Fruit fly (Drosophila melanogaster) whole organism, embryonic: Measurements from ENCODE around the gene MsrA.

Source experiments
- CG10267 ChIP-seq: fragments of 200-800 bp; sonication (Bioruptor generic); optimal IDR thresholded peaks from 2 replicates; lab custom pipeline; 2018; ENCODE audit warnings: missing biosample characterization, mild to moderate bottlenecking, missing genetic modification characterization, moderate library complexity
- CG10431 ChIP-seq: fragments of 200-800 bp; sonication (Bioruptor generic); optimal IDR thresholded peaks from 3 replicates; lab custom pipeline; 2018; ENCODE audit warnings: missing biosample characterization, mild to moderate bottlenecking, missing genetic modification characterization
- CG13775 ChIP-seq: fragments of 200-800 bp; sonication (Bioruptor generic); optimal IDR thresholded peaks from 3 replicates; lab custom pipeline; 2017; ENCODE audit warnings: missing biosample characterization, mild to moderate bottlenecking, missing genetic modification characterization
- CG15696 ChIP-seq: fragments of 200-800 bp; sonication (Bioruptor generic); optimal IDR thresholded peaks from 2 replicates; lab custom pipeline; 2019; ENCODE audit warnings: missing biosample characterization, mild to moderate bottlenecking, missing genetic modification characterization, moderate library complexity
- CG17912 ChIP-seq: fragments of 200-800 bp; sonication (Bioruptor generic); optimal IDR thresholded peaks from 2 replicates; lab custom pipeline; 2018; ENCODE audit warnings: missing biosample characterization, mild to moderate bottlenecking, missing genetic modification characterization
- CG1792 ChIP-seq: fragments of 200-800 bp; sonication (Bioruptor generic); optimal IDR thresholded peaks from 2 replicates; lab custom pipeline; 2016; ENCODE audit warnings: missing biosample characterization, missing genetic modification characterization
- CG2199 ChIP-seq: fragments of 200-800 bp; sonication (Bioruptor generic); IDR thresholded peaks from 3 replicates; pipeline ENCODE4 v1.3.6; 2022; ENCODE audit warnings: missing biosample characterization, missing genetic modification characterization
- CG3065 ChIP-seq: fragments of 200-800 bp; sonication (Bioruptor generic); optimal IDR thresholded peaks from 2 replicates; lab custom pipeline; 2016; ENCODE audit warnings: missing biosample characterization, missing genetic modification characterization
- CG3726 ChIP-seq: fragments of 200-800 bp; sonication (Bioruptor generic); IDR thresholded peaks from 3 replicates; pipeline ENCODE4, ENCODE4 v1.3.6; 2022; ENCODE audit warnings: missing biosample characterization, missing genetic modification characterization
- CG4282 ChIP-seq: fragments of 200-800 bp; sonication (Bioruptor generic); optimal IDR thresholded peaks from 2 replicates; lab custom pipeline; 2016; ENCODE audit warnings: missing biosample characterization, missing genetic modification characterization
- CG4360 ChIP-seq: fragments of 200-800 bp; sonication (Bioruptor generic); IDR thresholded peaks from 2 replicates; pipeline ENCODE4 v1.3.6; 2022; ENCODE audit warnings: missing biosample characterization, missing genetic modification characterization
- CG6689 ChIP-seq: fragments of 200-800 bp; sonication (Bioruptor generic); IDR thresholded peaks from 2 replicates; pipeline ENCODE4 v1.3.6; 2022; ENCODE audit warnings: missing biosample characterization, missing genetic modification characterization
- CG7987 ChIP-seq: fragments of 200-800 bp; sonication (Bioruptor generic); optimal IDR thresholded peaks from 2 replicates; lab custom pipeline; 2018; ENCODE audit warnings: missing biosample characterization, mild to moderate bottlenecking, missing genetic modification characterization, moderate library complexity
- CG8765 ChIP-seq: fragments of 200-800 bp; sonication (Bioruptor generic); IDR thresholded peaks from 2 replicates; pipeline ENCODE4 v1.3.6; 2022; ENCODE audit warnings: missing biosample characterization, missing genetic modification characterization
- CG8924 ChIP-seq: fragments of 200-800 bp; optimal IDR thresholded peaks from 3 replicates; lab custom pipeline; 2019; ENCODE audit warnings: missing biosample characterization, mild to moderate bottlenecking, missing genetic modification characterization, moderate library complexity
- CG8944 ChIP-seq: fragments of 200-800 bp; sonication (Bioruptor generic); optimal IDR thresholded peaks from 3 replicates; lab custom pipeline; 2016; ENCODE audit warnings: missing biosample characterization, missing genetic modification characterization
- CG9797 ChIP-seq: fragments of 200-800 bp; sonication (Bioruptor generic); optimal IDR thresholded peaks from 3 replicates; lab custom pipeline; 2018; ENCODE audit warnings: missing biosample characterization, mild to moderate bottlenecking, missing genetic modification characterization
- CrebB ChIP-seq: fragments of 200-800 bp; sonication (Bioruptor generic); optimal IDR thresholded peaks from 3 replicates; lab custom pipeline; 2018; ENCODE audit warnings: missing biosample characterization, mild to moderate bottlenecking, missing genetic modification characterization
- Dp ChIP-seq: fragments of 200-800 bp; sonication (Bioruptor generic); optimal IDR thresholded peaks from 2 replicates; lab custom pipeline; 2018; ENCODE audit warnings: missing biosample characterization, mild to moderate bottlenecking, missing genetic modification characterization, moderate library complexity
- HLH4C ChIP-seq: fragments of 200-800 bp; sonication (Bioruptor generic); IDR thresholded peaks from 3 replicates; pipeline ENCODE4 v1.3.6; 2022; ENCODE audit warnings: missing biosample characterization, missing genetic modification characterization; ENCODE audit not compliant: partially characterized antibody
- Hr3 ChIP-seq: fragments of 200-800 bp; sonication (Bioruptor generic); optimal IDR thresholded peaks from 3 replicates; lab custom pipeline; 2016; ENCODE audit warnings: missing biosample characterization, missing genetic modification characterization
- Lhr ChIP-seq: fragments of 200-800 bp; sonication (Bioruptor generic); optimal IDR thresholded peaks from 3 replicates; lab custom pipeline; 2017; ENCODE audit warnings: mild to moderate bottlenecking, missing biosample characterization, missing genetic modification reagents, missing genetic modification characterization
- Neu2 ChIP-seq: fragments of 200-800 bp; sonication (Bioruptor generic); optimal IDR thresholded peaks from 3 replicates; lab custom pipeline; 2016; ENCODE audit warnings: missing biosample characterization, missing genetic modification characterization, borderline replicate concordance
- Pdp1 ChIP-seq, 2 experiments: fragments of 200-800 bp; sonication (Bioruptor generic); optimal IDR thresholded peaks; 3 replicates each; lab custom pipeline; 2016; ENCODE audit warnings: missing biosample characterization in 2 of 2, missing genetic modification characterization in 2 of 2, mild to moderate bottlenecking in 1 of 2, moderate library complexity in 1 of 2
- Rx ChIP-seq: fragments of 200-800 bp; sonication (Bioruptor generic); IDR thresholded peaks from 2 replicates; pipeline ENCODE4 v1.3.6; 2022; ENCODE audit warnings: missing biosample characterization, missing genetic modification characterization
- Sry-δ ChIP-seq: fragments of 200-800 bp; sonication (Bioruptor generic); optimal IDR thresholded peaks from 2 replicates; lab custom pipeline; 2016; ENCODE audit warnings: missing biosample characterization, missing genetic modification characterization
- Trl ChIP-seq, 3 experiments: fragments of >200 bp in 2 of 3; fragments of 200-800 bp in 1 of 3; sonication (Bioruptor generic) in 1 of 3; optimal IDR thresholded peaks; 2 replicates in 1 of 3; 3 replicates in 2 of 3; lab custom pipeline; 2016 to 2017; ENCODE audit warnings: missing biosample characterization in 1 of 3, missing genetic modification characterization in 1 of 3
- ac ChIP-seq: fragments of 200-800 bp; sonication (Bioruptor generic); optimal IDR thresholded peaks from 3 replicates; lab custom pipeline; 2017; ENCODE audit warnings: missing biosample characterization, mild to moderate bottlenecking, missing genetic modification characterization
- ara ChIP-seq: fragments of 200-800 bp; sonication (Bioruptor generic); IDR thresholded peaks from 2 replicates; pipeline ENCODE4 v1.3.6; 2022; ENCODE audit warnings: missing biosample characterization, missing genetic modification characterization
- bbx ChIP-seq: fragments of 200-800 bp; sonication (Bioruptor generic); IDR thresholded peaks from 2 replicates; pipeline ENCODE4 v1.3.6; 2022; ENCODE audit warnings: missing biosample characterization, missing genetic modification characterization; ENCODE audit not compliant: partially characterized antibody
- cg ChIP-seq: fragments of 200-800 bp; sonication (Bioruptor generic); optimal IDR thresholded peaks from 3 replicates; lab custom pipeline; 2019; ENCODE audit warnings: missing biosample characterization, mild to moderate bottlenecking, missing genetic modification characterization, moderate library complexity
- chm ChIP-seq: fragments of 200-800 bp; sonication (Bioruptor generic); IDR thresholded peaks from 2 replicates; pipeline ENCODE4 v1.3.6; 2022; ENCODE audit warnings: missing biosample characterization, missing genetic modification characterization
- cwo ChIP-seq: fragments of 200-800 bp; sonication (Bioruptor generic); optimal IDR thresholded peaks from 3 replicates; lab custom pipeline; 2017; ENCODE audit warnings: missing biosample characterization, missing genetic modification characterization, mild to moderate bottlenecking, moderate library complexity, missing genetic modification reagents
- eyg ChIP-seq: fragments of 200-800 bp; sonication (Bioruptor generic); optimal IDR thresholded peaks from 3 replicates; lab custom pipeline; 2016; ENCODE audit warnings: missing biosample characterization, missing genetic modification characterization
- fru ChIP-seq: fragments of >200 bp; optimal IDR thresholded peaks from 2 replicates; lab custom pipeline; 2017
- gro ChIP-seq: fragments of 200-800 bp; sonication (Bioruptor generic); optimal IDR thresholded peaks from 2 replicates; lab custom pipeline; 2016; ENCODE audit warnings: missing biosample characterization, missing genetic modification characterization
- hbn ChIP-seq: fragments of 200-800 bp; sonication (Bioruptor generic); IDR thresholded peaks from 2 replicates; pipeline ENCODE4 v1.3.6; 2022; ENCODE audit warnings: missing biosample characterization, missing genetic modification characterization; ENCODE audit not compliant: partially characterized antibody
- insv ChIP-seq, 2 experiments: fragments of 200-800 bp; sonication (Bioruptor generic); optimal IDR thresholded peaks; 3 replicates each; lab custom pipeline; 2016 to 2018; ENCODE audit warnings: missing biosample characterization in 2 of 2, missing genetic modification characterization in 2 of 2
- mirr ChIP-seq: fragments of 200-800 bp; sonication (Bioruptor generic); optimal IDR thresholded peaks from 3 replicates; lab custom pipeline; 2018; ENCODE audit warnings: missing biosample characterization, mild to moderate bottlenecking, missing genetic modification characterization
- nom ChIP-seq: fragments of 200-800 bp; sonication (Bioruptor generic); optimal IDR thresholded peaks from 2 replicates; lab custom pipeline; 2017; ENCODE audit warnings: missing biosample characterization, missing genetic modification characterization, mild to moderate bottlenecking, moderate library complexity, missing genetic modification reagents
- pan ChIP-seq, 4 experiments: fragments of >200 bp in 3 of 4; fragments of 200-800 bp in 1 of 4; sonication (Bioruptor generic) in 1 of 4; optimal IDR thresholded peaks in 3 of 4; IDR thresholded peaks in 1 of 4; 2 replicates each; pipeline versions ENCODE4 v1.3.6 to Lab custom; 2017 to 2022; ENCODE audit warnings: missing biosample characterization in 2 of 4, missing genetic modification characterization in 2 of 4, mixed read lengths in 1 of 4
- peb ChIP-seq: fragments of 200-800 bp; sonication (Bioruptor generic); IDR thresholded peaks from 2 replicates; pipeline ENCODE4 v1.3.6; 2022; ENCODE audit warnings: missing biosample characterization, missing genetic modification characterization
- pho ChIP-seq: fragments of 200-800 bp; sonication (Bioruptor generic); optimal IDR thresholded peaks from 2 replicates; lab custom pipeline; 2016; ENCODE audit warnings: missing biosample characterization, missing genetic modification characterization
- ranshi ChIP-seq: fragments of 200-800 bp; sonication (Bioruptor generic); IDR thresholded peaks from 2 replicates; pipeline ENCODE4 v1.3.6; 2022; ENCODE audit warnings: missing biosample characterization, missing genetic modification characterization
- rib ChIP-seq: fragments of 200-800 bp; sonication (Bioruptor generic); IDR thresholded peaks from 2 replicates; pipeline ENCODE4 v1.3.6; 2022; ENCODE audit warnings: missing biosample characterization, missing genetic modification characterization
- sim ChIP-seq: fragments of 200-800 bp; sonication (Bioruptor generic); IDR thresholded peaks from 2 replicates; pipeline ENCODE4 v1.3.6; 2022; ENCODE audit warnings: missing biosample characterization, missing genetic modification characterization
- tll ChIP-seq, 2 experiments: fragments of 200-800 bp in 1 of 2; fragments of >200 bp in 1 of 2; sonication (Bioruptor generic) in 1 of 2; optimal IDR thresholded peaks; 2 replicates each; lab custom pipeline; 2017 to 2019; ENCODE audit warnings: missing biosample characterization in 2 of 2, missing genetic modification characterization in 2 of 2, mild to moderate bottlenecking in 1 of 2, moderate library complexity in 1 of 2
- tna ChIP-seq: fragments of 200-800 bp; sonication (Bioruptor generic); IDR thresholded peaks from 2 replicates; pipeline ENCODE4 v1.3.6; 2022; ENCODE audit warnings: missing biosample characterization, missing genetic modification characterization; ENCODE audit not compliant: partially characterized antibody

The MsrA gene

DNA sequence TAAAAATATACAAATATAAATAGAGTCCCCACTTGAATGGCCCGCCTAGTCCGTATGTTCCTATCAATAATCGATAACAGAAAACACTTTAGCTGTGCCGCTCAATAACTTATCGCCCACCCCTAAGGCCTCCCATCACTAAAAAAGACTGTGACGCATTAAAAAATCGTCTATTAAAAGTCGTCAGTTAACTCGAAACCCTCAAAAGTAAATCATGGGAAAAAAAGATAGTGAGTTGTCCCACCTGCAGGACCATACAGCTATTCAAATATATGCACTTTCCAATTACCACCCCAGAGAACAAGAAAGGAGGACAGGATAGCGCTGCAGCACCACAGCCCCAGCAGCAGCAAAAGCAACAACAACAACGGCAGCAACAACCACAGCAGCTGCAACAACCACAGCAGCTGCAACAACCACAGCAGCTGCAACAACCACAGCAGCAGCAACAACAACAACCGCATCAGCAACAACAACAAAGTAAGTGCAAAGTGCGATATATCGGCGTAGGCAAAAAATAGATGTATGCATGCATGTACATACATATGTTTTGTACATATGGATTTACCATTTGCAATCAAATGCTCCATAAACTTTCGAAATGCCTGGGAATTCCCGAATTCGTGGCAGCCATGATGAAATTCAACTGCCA is 43.3 kb downstream of the MsrA start, which contains the start of gene AGO2 (continued):
- TF ChIP-seq CG8924 (tag; lab: Kevin White, UChicago) (peak; percentile 38), CG3726 (GFP tag; lab: Robert Waterston, UW) (no peak), cg (GFP tag; lab: Kevin White, UChicago) (peak; percentile 52), CG8944 (GFP tag; lab: Kevin White, UChicago) (no peak), sim (GFP tag; lab: Robert Waterston, UW) (no peak), CG4282 (GFP tag; lab: Kevin White, UChicago) (no peak), CG7987 (GFP tag; lab: Kevin White, UChicago) (no peak), pan (optimal IDR thresholded peaks at IDR 0.05; lab: Kevin White, UChicago) (no peak), pan (GFP tag; optimal IDR thresholded peaks at IDR 0.05 in 1 of 2, IDR thresholded peaks at IDR 0.05 in 1 of 2) (no peak), Trl (optimal IDR thresholded peaks at IDR 0.05; lab: Kevin White, UChicago) (no peak), Trl (GFP tag; optimal IDR thresholded peaks at IDR 0.05; lab: Kevin White, UChicago) (no peak), eyg (peak; percentile 0), cwo (peak; percentile 19), Lhr (no peak), Rx (no peak), CG15696 (tag; lab: Kevin White, UChicago) (no peak), CG8765 (GFP tag; lab: Robert Waterston, UW) (no peak), HLH4C (GFP tag; lab: Robert Waterston, UW) (peak; percentile 77), CG2199 (GFP tag; lab: Robert Waterston, UW) (0 out of 3 replicates have a peak, but pooled peaks have one; percentile 46), CG3065 (no peak), hbn (GFP tag; lab: Robert Waterston, UW) (peak; percentile 50), CG6689 (0 out of 2 replicates have a peak, but pooled peaks have one; percentile 28), ac (GFP tag; lab: Kevin White, UChicago) (peak; percentile 55), CG10267 (tag; lab: Kevin White, UChicago) (peak; percentile 41), CG17912 (no peak), rib (GFP tag; lab: Robert Waterston, UW) (no peak), nom (peak; percentile 100), CrebB (peak; percentile 30), chm (GFP tag; lab: Robert Waterston, UW) (no peak; the same call in 1 of the 2 replicates), pho (GFP tag; lab: Kevin White, UChicago) (peak; percentile 10), mirr (GFP tag; lab: Kevin White, UChicago) (peak; percentile 32), CG13775 (GFP tag; lab: Kevin White, UChicago) (no peak), Hr3 (no peak), gro (GFP tag; lab: Kevin White, UChicago) (no peak), fru (no peak), Dp (GFP tag; lab: Kevin White, UChicago) (peak; percentile 92), CG10431 (GFP tag; lab: Kevin White, UChicago) (peak; percentile 61), Neu2 (GFP tag; lab: Kevin White, UChicago) (peak; percentile 47), ara (no peak), bbx (peak; percentile 69), Sry-δ (GFP tag; lab: Kevin White, UChicago) (peak; percentile 95), tna (peak; percentile 75), tll (GFP tag; optimal IDR thresholded peaks at IDR 0.05; lab: Kevin White, UChicago) (no peak), ranshi (GFP tag; lab: Robert Waterston, UW) (no peak), insv (GFP tag; optimal IDR thresholded peaks at IDR 0.05; lab: Kevin White, UChicago) (peak in 1 of 2 experiments; percentile 33), CG9797 (GFP tag; lab: Kevin White, UChicago) (peak; percentile 53), CG4360 (GFP tag; lab: Robert Waterston, UW) (peak; percentile 100), peb (GFP tag; lab: Robert Waterston, UW) (no peak), CG1792 (GFP tag; lab: Kevin White, UChicago) (no peak), Pdp1 (GFP tag; optimal IDR thresholded peaks at IDR 0.05; lab: Kevin White, UChicago) (peak in 1 of 2 experiments; percentile 44)
